Fruit fly (Drosophila melanogaster) whole organism, pupa: ENCODE measurements around the gene Mcm7.

Source experiments
- CG10348 ChIP-seq: fragments of 200-800 bp; sonication (Bioruptor generic); IDR thresholded peaks from 2 replicates; pipeline ENCODE4 v1.3.6; 2022; ENCODE audit warnings: missing biosample characterization, missing genetic modification characterization
- CG12605 ChIP-seq: fragments of 200-800 bp; sonication (Bioruptor generic); IDR thresholded peaks from 2 replicates; pipeline ENCODE4 v1.3.6; 2022; ENCODE audit warnings: missing biosample characterization, missing genetic modification characterization
- CG13204 ChIP-seq: fragments of 200-800 bp; sonication (Bioruptor generic); optimal IDR thresholded peaks from 2 replicates; lab custom pipeline; 2018; ENCODE audit warnings: missing biosample characterization, mild to moderate bottlenecking, missing genetic modification characterization, moderate library complexity
- CG14655 ChIP-seq: fragments of 200-800 bp; sonication (Bioruptor generic); optimal IDR thresholded peaks from 3 replicates; lab custom pipeline; 2017; ENCODE audit warnings: mild to moderate bottlenecking, missing biosample characterization, missing genetic modification reagents, missing genetic modification characterization
- CG15710 ChIP-seq: fragments of 200-800 bp; sonication (Bioruptor generic); optimal IDR thresholded peaks from 2 replicates; lab custom pipeline; 2018; ENCODE audit warnings: missing biosample characterization, mild to moderate bottlenecking, missing genetic modification characterization, moderate library complexity
- CG17806 ChIP-seq: fragments of 200-800 bp; sonication (Bioruptor generic); optimal IDR thresholded peaks from 2 replicates; lab custom pipeline; 2018; ENCODE audit warnings: missing biosample characterization, mild to moderate bottlenecking, missing genetic modification characterization, moderate library complexity
- CG32121 ChIP-seq: fragments of 200-800 bp; sonication (Bioruptor generic); IDR thresholded peaks from 2 replicates; pipeline ENCODE4 v1.3.6; 2022; ENCODE audit warnings: missing biosample characterization, missing genetic modification characterization
- CG34367 ChIP-seq: fragments of 200-800 bp; sonication (Bioruptor generic); optimal IDR thresholded peaks from 2 replicates; lab custom pipeline; 2018; ENCODE audit warnings: missing biosample characterization, mild to moderate bottlenecking, missing genetic modification characterization
- CG4496 ChIP-seq: fragments of 200-800 bp; sonication (Bioruptor generic); IDR thresholded peaks from 3 replicates; pipeline ENCODE4 v1.3.6; 2022; ENCODE audit warnings: missing biosample characterization, missing genetic modification characterization
- CG8159 ChIP-seq: fragments of 200-800 bp; sonication (Bioruptor generic); optimal IDR thresholded peaks from 3 replicates; lab custom pipeline; 2018; ENCODE audit warnings: missing biosample characterization, mild to moderate bottlenecking, missing genetic modification characterization, moderate library complexity
- CG8301 ChIP-seq: fragments of 200-800 bp; sonication (Bioruptor generic); optimal IDR thresholded peaks from 2 replicates; lab custom pipeline; 2018; ENCODE audit warnings: missing biosample characterization, mild to moderate bottlenecking, missing genetic modification characterization
- CG9948 ChIP-seq: fragments of 200-800 bp; sonication (Bioruptor generic); optimal IDR thresholded peaks from 2 replicates; lab custom pipeline; 2018; ENCODE audit warnings: missing biosample characterization, mild to moderate bottlenecking, missing genetic modification characterization, moderate library complexity
- D1 ChIP-seq: fragments of 200-800 bp; sonication (Bioruptor generic); optimal IDR thresholded peaks from 2 replicates; lab custom pipeline; 2018; ENCODE audit warnings: missing biosample characterization, mild to moderate bottlenecking, missing genetic modification characterization, moderate library complexity
- EcR ChIP-seq: fragments of 200-800 bp; sonication (Bioruptor generic); optimal IDR thresholded peaks from 3 replicates; lab custom pipeline; 2019; ENCODE audit warnings: missing biosample characterization, missing genetic modification characterization, mild to moderate bottlenecking, moderate library complexity, missing genetic modification reagents
- Ets98B ChIP-seq: fragments of 200-800 bp; sonication (Bioruptor generic); IDR thresholded peaks from 2 replicates; pipeline ENCODE4 v1.3.6; 2022; ENCODE audit warnings: missing biosample characterization, missing genetic modification characterization
- Pif1A ChIP-seq: fragments of 200-800 bp; sonication (Bioruptor generic); optimal IDR thresholded peaks from 3 replicates; lab custom pipeline; 2016; ENCODE audit warnings: missing biosample characterization, missing genetic modification characterization
- Pif1B ChIP-seq: fragments of 200-800 bp; sonication (Bioruptor generic); optimal IDR thresholded peaks from 3 replicates; lab custom pipeline; 2016; ENCODE audit warnings: missing biosample characterization, missing genetic modification characterization
- Snoo ChIP-seq: fragments of 200-800 bp; sonication (Bioruptor generic); optimal IDR thresholded peaks from 3 replicates; lab custom pipeline; 2017; ENCODE audit warnings: missing biosample characterization, mild to moderate bottlenecking, missing genetic modification characterization, inconsistent platforms
- fd96Ca ChIP-seq: fragments of 200-800 bp; sonication (Bioruptor generic); IDR thresholded peaks from 3 replicates; pipeline ENCODE4 v1.3.6; 2022; ENCODE audit warnings: missing biosample characterization, missing genetic modification characterization
- gl ChIP-seq: fragments of 200-800 bp; sonication (Bioruptor generic); optimal IDR thresholded peaks from 2 replicates; lab custom pipeline; 2018; ENCODE audit warnings: missing biosample characterization, mild to moderate bottlenecking, missing genetic modification characterization
- rn ChIP-seq: fragments of 200-800 bp; sonication (Bioruptor generic); IDR thresholded peaks from 2 replicates; pipeline ENCODE4 v1.3.6; 2022; ENCODE audit warnings: missing biosample characterization, missing genetic modification characterization

Gene Mcm7

dm6 chr3L:8860746-8861145, 30.6 kb upstream of the Mcm7 start:
- no peak for TF ChIP-seq CG13204 (GFP tag; lab: Kevin White, UChicago)
- no peak for TF ChIP-seq fd96Ca (GFP tag; lab: Robert Waterston, UW)
- TF ChIP-seq D1 = no peak
- TF ChIP-seq rn = no peak
- TF ChIP-seq CG9948 = no peak

- TF ChIP-seq CG4496 (GFP tag; lab: Robert Waterston, UW) = peak; percentile 38; the same call in 1 of the 3 replicates
- TF ChIP-seq Ets98B (GFP tag; lab: Robert Waterston, UW) = peak; percentile 51; the same call in 1 of the 2 replicates
- TF ChIP-seq CG32121 (GFP tag; lab: Robert Waterston, UW) = 0 out of 2 replicates have a peak, but pooled peaks have one; percentile 43
- no peak for TF ChIP-seq CG17806 (tag; lab: Kevin White, UChicago)
- no peak for TF ChIP-seq EcR (GFP tag; lab: Kevin White, UChicago)
- TF ChIP-seq rn = no peak
Observed at dm6 chr3L:8865185-8865584, 26.2 kb upstream of the Mcm7 start.

dm6 chr3L:8869326-8869725, 22.1 kb upstream of the Mcm7 start:
- TF ChIP-seq CG10348 (GFP tag; lab: Robert Waterston, UW) = no peak
- no peak for TF ChIP-seq CG8159 (tag; lab: Kevin White, UChicago)
- TF ChIP-seq fd96Ca (GFP tag; lab: Robert Waterston, UW) = no peak
- TF ChIP-seq CG12605 (GFP tag; lab: Robert Waterston, UW) = no peak
- TF ChIP-seq Snoo (tag; lab: Kevin White, UChicago) = no peak
- no peak for TF ChIP-seq CG15710 (tag; lab: Kevin White, UChicago)
- TF ChIP-seq D1 = no peak
- TF ChIP-seq CG13204 (GFP tag; lab: Kevin White, UChicago) = no peak

dm6 chr3L:8870547-8870946, 20.8 kb upstream of the Mcm7 start:
- TF ChIP-seq CG10348 (GFP tag; lab: Robert Waterston, UW) = no peak
- TF ChIP-seq CG15710 (tag; lab: Kevin White, UChicago) = peak; percentile 56
- TF ChIP-seq CG13204 (GFP tag; lab: Kevin White, UChicago) = no peak
- TF ChIP-seq rn = peak; percentile 76
- peak; percentile 25 for TF ChIP-seq D1
- peak; percentile 86 for TF ChIP-seq CG12605 (GFP tag; lab: Robert Waterston, UW)
- TF ChIP-seq Pif1A = peak; percentile 77
- TF ChIP-seq CG8301 (tag; lab: Kevin White, UChicago) = peak; percentile 86
- peak; percentile 93 for TF ChIP-seq CG4496 (GFP tag; lab: Robert Waterston, UW)
- TF ChIP-seq Pif1B (GFP tag; lab: Kevin White, UChicago) = peak; percentile 69
- peak; percentile 77 for TF ChIP-seq CG8159 (tag; lab: Kevin White, UChicago)
- TF ChIP-seq fd96Ca (GFP tag; lab: Robert Waterston, UW) = peak; percentile 87; the same call in 2 of the 3 replicates
- TF ChIP-seq CG14655 (GFP tag; lab: Kevin White, UChicago) = peak; percentile 91
- TF ChIP-seq CG34367 (tag; lab: Kevin White, UChicago) = peak; percentile 54
- peak; percentile 92 for TF ChIP-seq Ets98B (GFP tag; lab: Robert Waterston, UW)
- peak; percentile 15 for TF ChIP-seq gl (tag; lab: Kevin White, UChicago)
- no peak for TF ChIP-seq EcR (GFP tag; lab: Kevin White, UChicago)
- TF ChIP-seq CG32121 (GFP tag; lab: Robert Waterston, UW) = peak; percentile 94
- peak; percentile 28 for TF ChIP-seq Snoo (tag; lab: Kevin White, UChicago)
- TF ChIP-seq CG17806 (tag; lab: Kevin White, UChicago) = peak; percentile 81
- peak; percentile 78 for TF ChIP-seq CG9948

- TF ChIP-seq CG10348 (GFP tag; lab: Robert Waterston, UW) (no peak), CG8301 (tag; lab: Kevin White, UChicago) (no peak), CG4496 (GFP tag; lab: Robert Waterston, UW) (no peak), D1 (no peak), CG17806 (tag; lab: Kevin White, UChicago) (no peak), CG32121 (GFP tag; lab: Robert Waterston, UW) (no peak), CG9948 (no peak), Ets98B (GFP tag; lab: Robert Waterston, UW) (no peak), rn (no peak), gl (tag; lab: Kevin White, UChicago) (no peak), EcR (GFP tag; lab: Kevin White, UChicago) (no peak)
Observed at dm6 chr3L:8871017-8871416, 20.4 kb upstream of the Mcm7 start.

dm6 chr3L:8873053-8873452, 18.3 kb upstream of the Mcm7 start:
- TF ChIP-seq CG8301 (tag; lab: Kevin White, UChicago) (no peak), CG15710 (tag; lab: Kevin White, UChicago) (no peak), CG32121 (GFP tag; lab: Robert Waterston, UW) (no peak), D1 (no peak), Snoo (tag; lab: Kevin White, UChicago) (no peak), EcR (GFP tag; lab: Kevin White, UChicago) (no peak), CG14655 (GFP tag; lab: Kevin White, UChicago) (no peak), fd96Ca (GFP tag; lab: Robert Waterston, UW) (no peak), rn (no peak), Pif1A (no peak)
- TF ChIP-seq, all 21 proteins: peak for 0

- TF ChIP-seq CG12605 (GFP tag; lab: Robert Waterston, UW) (no peak), Pif1A (no peak), EcR (GFP tag; lab: Kevin White, UChicago) (no peak), Pif1B (GFP tag; lab: Kevin White, UChicago) (no peak), gl (tag; lab: Kevin White, UChicago) (no peak), CG15710 (tag; lab: Kevin White, UChicago) (no peak), CG8301 (tag; lab: Kevin White, UChicago) (no peak), CG17806 (tag; lab: Kevin White, UChicago) (no peak), CG34367 (tag; lab: Kevin White, UChicago) (no peak), CG32121 (GFP tag; lab: Robert Waterston, UW) (no peak), CG13204 (GFP tag; lab: Kevin White, UChicago) (no peak), fd96Ca (GFP tag; lab: Robert Waterston, UW) (no peak), rn (no peak), Ets98B (GFP tag; lab: Robert Waterston, UW) (no peak), CG4496 (GFP tag; lab: Robert Waterston, UW) (no peak), D1 (no peak), CG9948 (no peak), CG14655 (GFP tag; lab: Kevin White, UChicago) (no peak), CG8159 (tag; lab: Kevin White, UChicago) (no peak)
- TF ChIP-seq, all 21 proteins: peak for 0
Observed at dm6 chr3L:8878388-8878787, 13.0 kb upstream of the Mcm7 start.
